Worm (Caenorhabditis elegans) whole organism, early embryonic: Measurements from ENCODE around the gene nhr-90.

ENCODE experiments used
- B0310.2 ChIP-seq: sonication (generic microtip); optimal IDR thresholded peaks from 2 replicates; lab custom pipeline; 2016; ENCODE audit warnings: mild to moderate bottlenecking, missing genetic modification characterization, missing compliant biosample characterization
- F13C5.2 ChIP-seq: sonication (generic microtip); optimal IDR thresholded peaks from 2 replicates; lab custom pipeline; 2017; ENCODE audit warnings: mild to moderate bottlenecking, missing genetic modification characterization, inconsistent platforms, missing compliant biosample characterization
- aly-1 ChIP-seq: sonication (generic microtip); optimal IDR thresholded peaks from 2 replicates; lab custom pipeline; 2016; ENCODE audit warnings: missing genetic modification characterization, missing compliant biosample characterization
- ama-1 ChIP-seq: fragments of 150-350 bp; optimal IDR thresholded peaks from 2 replicates; lab custom pipeline; 2014
- ceh-13 ChIP-seq: fragments of 200-800 bp; sonication (Bioruptor generic); optimal IDR thresholded peaks from 2 replicates; lab custom pipeline; 2018; ENCODE audit warnings: mild to moderate bottlenecking, missing genetic modification characterization, missing compliant biosample characterization
- ets-7 ChIP-seq: sonication (generic microtip); optimal IDR thresholded peaks from 2 replicates; lab custom pipeline; 2016; ENCODE audit warnings: missing genotype, missing genetic modification characterization, missing compliant biosample characterization
- flt-1 ChIP-seq: fragments of 200-800 bp; sonication (Bioruptor generic); IDR thresholded peaks from 2 replicates; pipeline ENCODE4 v1.3.6; 2022; ENCODE audit warnings: missing genetic modification characterization, missing compliant biosample characterization
- hmbx-1 ChIP-seq: sonication (generic microtip); optimal IDR thresholded peaks from 2 replicates; lab custom pipeline; 2016; ENCODE audit warnings: mild to moderate bottlenecking, missing genetic modification characterization, missing compliant biosample characterization
- hmg-4 ChIP-seq: fragments of 200-800 bp; sonication (Bioruptor generic); optimal IDR thresholded peaks from 2 replicates; lab custom pipeline; 2018; ENCODE audit warnings: mild to moderate bottlenecking, missing genetic modification characterization, missing compliant biosample characterization
- pes-1 ChIP-seq: fragments of 200-800 bp; sonication (Bioruptor generic); IDR thresholded peaks from 2 replicates; pipeline ENCODE4 v1.3.6; 2022; ENCODE audit warnings: missing genetic modification reagents, missing genetic modification characterization, missing compliant biosample characterization
- scrt-1 ChIP-seq: fragments of 200-800 bp; sonication (Bioruptor generic); IDR thresholded peaks from 2 replicates; pipeline ENCODE4 v1.3.6; 2022; ENCODE audit warnings: missing genetic modification characterization, missing compliant biosample characterization
- tbx-37 ChIP-seq: fragments of 200-800 bp; sonication (Bioruptor generic); conservative IDR thresholded peaks from 2 replicates; pipeline ENCODE4 v1.3.6; 2022; ENCODE audit warnings: missing genetic modification reagents, missing genetic modification characterization, missing compliant biosample characterization
- tra-4 ChIP-seq: sonication (generic microtip); optimal IDR thresholded peaks from 2 replicates; lab custom pipeline; 2017; ENCODE audit warnings: missing genetic modification characterization, missing compliant biosample characterization

DNA sequence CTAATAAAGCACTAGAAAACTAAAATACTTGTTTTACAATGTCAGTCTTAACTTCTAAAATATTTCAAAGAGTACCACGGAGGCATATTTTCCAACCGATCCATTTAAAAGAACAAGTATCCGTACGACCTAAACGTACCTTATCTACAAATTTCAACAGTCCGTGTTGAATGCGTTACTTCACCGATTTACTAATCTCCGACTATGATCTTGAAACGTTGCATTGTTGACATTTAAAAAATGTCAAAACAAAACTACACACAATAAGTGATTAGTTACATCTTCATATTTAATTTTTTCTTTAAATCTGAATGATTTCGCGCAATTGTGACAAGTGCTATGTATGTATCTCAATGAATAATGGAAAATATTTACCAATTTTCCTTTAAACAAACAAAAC, 12.5 kb upstream of the nhr-90 start:
- TF ChIP-seq ama-1 (lab: Kevin White, UChicago), result no peak
- TF ChIP-seq ceh-13 (GFP tag; lab: Kevin White, UChicago), result no peak
- TF ChIP-seq aly-1 (tag; lab: Kevin White, UChicago), result no peak
- no peak for TF ChIP-seq F13C5.2 (tag; lab: Kevin White, UChicago)
- TF ChIP-seq flt-1 (GFP tag; lab: Robert Waterston, UW), result no peak
- TF ChIP-seq hmg-4 (GFP tag; lab: Kevin White, UChicago), result no peak
- no peak for TF ChIP-seq B0310.2 (tag; lab: Kevin White, UChicago)
- TF ChIP-seq scrt-1 (GFP tag; lab: Robert Waterston, UW), result no peak
- no peak for TF ChIP-seq tbx-37 (GFP tag; lab: Robert Waterston, UW)
- TF ChIP-seq pes-1 (GFP tag; lab: Robert Waterston, UW), result no peak
- TF ChIP-seq ets-7 (tag; lab: Kevin White, UChicago), result no peak
- no peak for TF ChIP-seq hmbx-1 (tag; lab: Kevin White, UChicago)
- no peak for TF ChIP-seq tra-4 (tag; lab: Kevin White, UChicago)
